Fruit fly (Drosophila melanogaster) whole organism, embryonic: ENCODE results near the gene FoxL1.

Experiments
- ATbp ChIP-seq: fragments of 200-800 bp; sonication (Bioruptor generic); optimal IDR thresholded peaks from 2 replicates; lab custom pipeline; 2017; ENCODE audit warnings: missing biosample characterization, mild to moderate bottlenecking, missing genetic modification characterization, missing genetic modification reagents
- Ada2b ChIP-seq: fragments of 200-800 bp; sonication (Bioruptor generic); IDR thresholded peaks from 2 replicates; pipeline ENCODE4 v1.3.6; 2022; ENCODE audit warnings: missing biosample characterization, missing genetic modification characterization
- Atf6 ChIP-seq: fragments of 200-800 bp; sonication (Bioruptor generic); IDR thresholded peaks from 2 replicates; pipeline ENCODE4 v1.3.6; 2022; ENCODE audit warnings: missing biosample characterization, missing genetic modification characterization
- CG10147 ChIP-seq: fragments of 200-800 bp; sonication (Bioruptor generic); optimal IDR thresholded peaks from 2 replicates; lab custom pipeline; 2019; ENCODE audit warnings: missing biosample characterization, mild to moderate bottlenecking, missing genetic modification characterization, moderate library complexity
- CG10209 ChIP-seq: fragments of 200-800 bp; sonication (Bioruptor generic); optimal IDR thresholded peaks from 3 replicates; lab custom pipeline; 2017; ENCODE audit warnings: missing biosample characterization, mild to moderate bottlenecking, missing genetic modification characterization, missing genetic modification reagents
- CG1024 ChIP-seq: fragments of 200-800 bp; sonication (Bioruptor generic); IDR thresholded peaks from 2 replicates; pipeline ENCODE4 v1.3.6; 2022; ENCODE audit warnings: missing biosample characterization, missing genetic modification characterization
- CG10979 ChIP-seq: fragments of 200-800 bp; sonication (Bioruptor generic); optimal IDR thresholded peaks from 2 replicates; lab custom pipeline; 2018; ENCODE audit warnings: missing biosample characterization, mild to moderate bottlenecking, missing genetic modification characterization, moderate library complexity
- CG11085 ChIP-seq: fragments of 200-800 bp; sonication (Bioruptor generic); IDR thresholded peaks from 2 replicates; pipeline ENCODE4 v1.3.6; 2022; ENCODE audit warnings: missing biosample characterization, missing genetic modification characterization
- CG13123 ChIP-seq: fragments of 200-800 bp; sonication (Bioruptor generic); optimal IDR thresholded peaks from 2 replicates; lab custom pipeline; 2016; ENCODE audit warnings: missing biosample characterization, missing genetic modification characterization
- CG13894 ChIP-seq: fragments of 200-800 bp; sonication (Bioruptor generic); optimal IDR thresholded peaks from 3 replicates; lab custom pipeline; 2018; ENCODE audit warnings: missing biosample characterization, mild to moderate bottlenecking, missing genetic modification characterization, moderate library complexity
- CG14667 ChIP-seq: fragments of 200-800 bp; sonication (Bioruptor generic); IDR thresholded peaks from 2 replicates; pipeline ENCODE4 v1.3.6; 2022; ENCODE audit warnings: missing biosample characterization, missing genetic modification characterization
- CG16815 ChIP-seq: fragments of 200-800 bp; sonication (Bioruptor generic); optimal IDR thresholded peaks from 3 replicates; lab custom pipeline; 2017; ENCODE audit warnings: missing biosample characterization, mild to moderate bottlenecking, missing genetic modification characterization
- CG17385 ChIP-seq: fragments of 200-800 bp; sonication (Bioruptor generic); optimal IDR thresholded peaks from 3 replicates; lab custom pipeline; 2018; ENCODE audit warnings: missing biosample characterization, mild to moderate bottlenecking, missing genetic modification characterization
- CG17802 ChIP-seq: fragments of 200-800 bp; sonication (Bioruptor generic); optimal IDR thresholded peaks from 2 replicates; lab custom pipeline; 2018; ENCODE audit warnings: missing biosample characterization, mild to moderate bottlenecking, missing genetic modification characterization, moderate library complexity
- CG18011 ChIP-seq: fragments of 200-800 bp; sonication (Bioruptor generic); optimal IDR thresholded peaks from 2 replicates; lab custom pipeline; 2017; ENCODE audit warnings: missing biosample characterization, missing genetic modification characterization, mild to moderate bottlenecking, moderate library complexity, missing genotype
- CG18599 ChIP-seq: fragments of 200-800 bp; sonication (Bioruptor generic); optimal IDR thresholded peaks from 3 replicates; lab custom pipeline; 2017; ENCODE audit warnings: missing biosample characterization, missing genetic modification characterization, mild to moderate bottlenecking, moderate library complexity, missing genetic modification reagents
- CG2712 ChIP-seq: fragments of 200-800 bp; optimal IDR thresholded peaks from 3 replicates; lab custom pipeline; 2019; ENCODE audit warnings: missing biosample characterization, mild to moderate bottlenecking, missing genetic modification characterization, moderate library complexity
- CG31388 ChIP-seq: fragments of 200-800 bp; sonication (Bioruptor generic); optimal IDR thresholded peaks from 2 replicates; lab custom pipeline; 2016; ENCODE audit warnings: missing biosample characterization, missing genetic modification characterization
- CG33213 ChIP-seq: fragments of 200-800 bp; sonication (Bioruptor generic); optimal IDR thresholded peaks from 3 replicates; lab custom pipeline; 2016; ENCODE audit warnings: missing biosample characterization, missing genetic modification characterization
- CG43689 ChIP-seq: fragments of 200-800 bp; sonication (Bioruptor generic); IDR thresholded peaks from 2 replicates; pipeline ENCODE4 v1.3.6; 2022; ENCODE audit warnings: missing biosample characterization, missing genetic modification characterization
- CG5180 ChIP-seq: fragments of 200-800 bp; sonication (Bioruptor generic); optimal IDR thresholded peaks from 3 replicates; lab custom pipeline; 2017; ENCODE audit warnings: missing biosample characterization, missing genetic modification characterization, mild to moderate bottlenecking, moderate library complexity, missing genetic modification reagents
- CG6175 ChIP-seq: fragments of 200-800 bp; sonication (Bioruptor generic); IDR thresholded peaks from 3 replicates; pipeline ENCODE4 v1.3.6; 2022; ENCODE audit warnings: missing biosample characterization, missing genetic modification characterization
- CG8765 ChIP-seq: fragments of 200-800 bp; sonication (Bioruptor generic); IDR thresholded peaks from 2 replicates; pipeline ENCODE4 v1.3.6; 2022; ENCODE audit warnings: missing biosample characterization, missing genetic modification characterization
- CTCF ChIP-seq: fragments of 200-800 bp; sonication (Bioruptor generic); optimal IDR thresholded peaks from 2 replicates; lab custom pipeline; 2017; ENCODE audit warnings: missing biosample characterization, mild to moderate bottlenecking, missing genetic modification characterization, moderate library complexity
- Dref ChIP-seq: fragments of 200-800 bp; sonication (Bioruptor generic); IDR thresholded peaks from 2 replicates; pipeline ENCODE4 v1.3.6; 2022; ENCODE audit warnings: missing biosample characterization, missing genetic modification characterization
- Eip74EF ChIP-seq, 2 experiments: fragments of 200-800 bp in 1 of 2; fragments of >200 bp in 1 of 2; sonication (Bioruptor generic) in 1 of 2; optimal IDR thresholded peaks; 2 replicates each; lab custom pipeline; 2017 to 2019; ENCODE audit warnings: missing biosample characterization in 2 of 2, missing genetic modification characterization in 2 of 2, mild to moderate bottlenecking in 1 of 2, moderate library complexity in 1 of 2
- HLHmδ ChIP-seq: fragments of 200-800 bp; sonication (Bioruptor generic); optimal IDR thresholded peaks from 2 replicates; lab custom pipeline; 2018; ENCODE audit warnings: missing biosample characterization, mild to moderate bottlenecking, missing genetic modification characterization, moderate library complexity
- Hsf ChIP-seq: fragments of 200-800 bp; sonication (Bioruptor generic); optimal IDR thresholded peaks from 3 replicates; lab custom pipeline; 2016; ENCODE audit warnings: missing biosample characterization, missing genetic modification characterization
- Jarid2 ChIP-seq: fragments of 200-800 bp; sonication (Bioruptor generic); optimal IDR thresholded peaks from 3 replicates; lab custom pipeline; 2017; ENCODE audit warnings: mild to moderate bottlenecking, missing biosample characterization, missing genetic modification reagents, missing genetic modification characterization
- Lhr ChIP-seq: fragments of 200-800 bp; sonication (Bioruptor generic); optimal IDR thresholded peaks from 3 replicates; lab custom pipeline; 2017; ENCODE audit warnings: mild to moderate bottlenecking, missing biosample characterization, missing genetic modification reagents, missing genetic modification characterization
- NC2α ChIP-seq: fragments of 200-800 bp; sonication (Bioruptor generic); optimal IDR thresholded peaks from 2 replicates; lab custom pipeline; 2016; ENCODE audit warnings: missing biosample characterization, missing genetic modification characterization
- Tbp ChIP-seq: fragments of >200 bp; optimal IDR thresholded peaks from 2 replicates; lab custom pipeline; 2018; ENCODE audit warnings: missing biosample characterization, missing genetic modification characterization
- Xbp1 ChIP-seq: fragments of 200-800 bp; sonication (Bioruptor generic); optimal IDR thresholded peaks from 3 replicates; lab custom pipeline; 2016; ENCODE audit warnings: missing biosample characterization, mild to moderate bottlenecking, missing genetic modification characterization
- ab ChIP-seq: fragments of 200-800 bp; sonication (Bioruptor generic); optimal IDR thresholded peaks from 2 replicates; lab custom pipeline; 2016; ENCODE audit warnings: missing biosample characterization, missing genetic modification characterization
- al ChIP-seq: fragments of 200-800 bp; sonication (Bioruptor generic); IDR thresholded peaks from 2 replicates; pipeline ENCODE4 v1.3.6; 2022; ENCODE audit warnings: missing biosample characterization, missing genetic modification characterization
- bbx ChIP-seq: fragments of 200-800 bp; sonication (Bioruptor generic); IDR thresholded peaks from 2 replicates; pipeline ENCODE4 v1.3.6; 2022; ENCODE audit warnings: missing biosample characterization, missing genetic modification characterization; ENCODE audit not compliant: partially characterized antibody
- cad ChIP-seq: fragments of >200 bp; optimal IDR thresholded peaks from 2 replicates; lab custom pipeline; 2017; ENCODE audit warnings: missing biosample characterization, missing genetic modification characterization
- chn ChIP-seq: fragments of 200-800 bp; sonication (Bioruptor generic); optimal IDR thresholded peaks from 2 replicates; lab custom pipeline; 2016; ENCODE audit warnings: missing biosample characterization, missing genetic modification characterization
- croc ChIP-seq: fragments of 200-800 bp; sonication (Bioruptor generic); conservative IDR thresholded peaks from 3 replicates; pipeline ENCODE4 v1.3.6; 2022; ENCODE audit warnings: missing biosample characterization, missing genetic modification characterization
- cwo ChIP-seq: fragments of 200-800 bp; sonication (Bioruptor generic); optimal IDR thresholded peaks from 3 replicates; lab custom pipeline; 2017; ENCODE audit warnings: missing biosample characterization, missing genetic modification characterization, mild to moderate bottlenecking, moderate library complexity, missing genetic modification reagents
- eve ChIP-seq, 2 experiments: fragments of >200 bp; optimal IDR thresholded peaks; 2 replicates each; lab custom pipeline; 2017; ENCODE audit warnings: missing biosample characterization in 2 of 2, missing genetic modification characterization in 2 of 2
- gsb ChIP-seq: fragments of 200-800 bp; sonication (Bioruptor generic); IDR thresholded peaks from 2 replicates; pipeline ENCODE4 v1.3.6; 2022; ENCODE audit warnings: missing biosample characterization, missing genetic modification characterization
- gsb-n ChIP-seq: fragments of 200-800 bp; sonication (Bioruptor generic); optimal IDR thresholded peaks from 3 replicates; lab custom pipeline; 2018; ENCODE audit warnings: missing biosample characterization, mild to moderate bottlenecking, missing genetic modification characterization
- inv ChIP-seq: fragments of 200-800 bp; sonication (Bioruptor generic); IDR thresholded peaks from 2 replicates; pipeline ENCODE4 v1.3.6; 2022; ENCODE audit warnings: missing biosample characterization, missing genetic modification characterization; ENCODE audit not compliant: partially characterized antibody
- luna ChIP-seq: fragments of 200-800 bp; sonication (Bioruptor generic); optimal IDR thresholded peaks from 2 replicates; lab custom pipeline; 2016; ENCODE audit warnings: missing biosample characterization, missing genetic modification characterization
- odd ChIP-seq: fragments of 200-800 bp; sonication (Bioruptor generic); optimal IDR thresholded peaks from 2 replicates; lab custom pipeline; 2017; ENCODE audit warnings: missing biosample characterization, mild to moderate bottlenecking, missing genetic modification characterization
- pzg ChIP-seq: fragments of 200-800 bp; sonication (Bioruptor generic); optimal IDR thresholded peaks from 3 replicates; lab custom pipeline; 2018; ENCODE audit warnings: missing biosample characterization, mild to moderate bottlenecking, missing genetic modification characterization, moderate library complexity
- seq ChIP-seq: fragments of 200-800 bp; sonication (Bioruptor generic); IDR thresholded peaks from 2 replicates; pipeline ENCODE4 v1.3.6; 2022; ENCODE audit warnings: missing biosample characterization, missing genetic modification characterization
- slou ChIP-seq: fragments of 200-800 bp; sonication (Bioruptor generic); optimal IDR thresholded peaks from 3 replicates; lab custom pipeline; 2016; ENCODE audit warnings: missing biosample characterization, missing genetic modification characterization
- sob ChIP-seq: fragments of 200-800 bp; sonication (Bioruptor generic); IDR thresholded peaks from 2 replicates; pipeline ENCODE4 v1.3.6; 2022; ENCODE audit warnings: missing biosample characterization, missing genetic modification characterization

FoxL1 gene

dm6 chr3L:4025738-4026505 is 7.2 kb downstream of the FoxL1 start, which contains the start of gene CG11594 (continued):
- TF ChIP-seq CG5180 (no peak), CG33213 (no peak), Ada2b (GFP tag; lab: Robert Waterston, UW) (no peak), CTCF (GFP tag; lab: Kevin White, UChicago) (no peak), ab (no peak), ATbp (peak; percentile 41), CG31388 (GFP tag; lab: Kevin White, UChicago) (no peak), sob (GFP tag; lab: Robert Waterston, UW) (peak; percentile 50; the same call in 1 of the 2 replicates), Lhr (GFP tag; lab: Kevin White, UChicago) (no peak), seq (GFP tag; lab: Robert Waterston, UW) (no peak), CG1024 (GFP tag; lab: Robert Waterston, UW) (no peak), bbx (no peak), NC2α (GFP tag; lab: Kevin White, UChicago) (no peak), CG43689 (GFP tag; lab: Robert Waterston, UW) (peak; percentile 36; the same call in 1 of the 2 replicates), Eip74EF (GFP tag; optimal IDR thresholded peaks at IDR 0.05; lab: Kevin White, UChicago) (peak in 1 of 2 experiments; percentile 54), Hsf (GFP tag; lab: Kevin White, UChicago) (peak; percentile 2), cwo (peak; percentile 3), croc (no peak), CG10147 (GFP tag; lab: Kevin White, UChicago) (no peak), CG6175 (GFP tag; lab: Robert Waterston, UW) (no peak; the same call in 2 of the 3 replicates), luna (GFP tag; lab: Kevin White, UChicago) (no peak), odd (GFP tag; lab: Kevin White, UChicago) (no peak), gsb (peak; percentile 41; the same call in 1 of the 2 replicates), CG13894 (no peak), Tbp (GFP tag; lab: Kevin White, UChicago) (no peak), Xbp1 (GFP tag; lab: Kevin White, UChicago) (no peak), CG10209 (GFP tag; lab: Kevin White, UChicago) (peak; percentile 42), al (GFP tag; lab: Robert Waterston, UW) (no peak), CG10979 (tag; lab: Kevin White, UChicago) (no peak), Atf6 (GFP tag; lab: Robert Waterston, UW) (peak; percentile 65), CG18011 (GFP tag; lab: Kevin White, UChicago) (no peak), chn (GFP tag; lab: Kevin White, UChicago) (no peak), CG18599 (peak; percentile 56), CG11085 (GFP tag; lab: Robert Waterston, UW) (no peak), CG8765 (GFP tag; lab: Robert Waterston, UW) (no peak), slou (no peak), CG2712 (tag; lab: Kevin White, UChicago) (no peak), eve (GFP tag; optimal IDR thresholded peaks at IDR 0.05; lab: Kevin White, UChicago) (no peak), cad (no peak), CG17802 (no peak), CG13123 (GFP tag; lab: Kevin White, UChicago) (no peak), gsb-n (no peak), pzg (GFP tag; lab: Kevin White, UChicago) (no peak), inv (GFP tag; lab: Robert Waterston, UW) (no peak), CG14667 (GFP tag; lab: Robert Waterston, UW) (no peak), HLHmδ (no peak), Dref (GFP tag; lab: Robert Waterston, UW) (no peak), Jarid2 (GFP tag; lab: Kevin White, UChicago) (peak; percentile 21), CG17385 (GFP tag; lab: Kevin White, UChicago) (no peak), CG16815 (GFP tag; lab: Kevin White, UChicago) (no peak)
